Fruit fly (Drosophila melanogaster): ENCODE measurements around the gene CG45116.

The CG45116 gene

dm6 chr3L:22737732-22738611, 38.7 kb downstream of the CG45116 start, which contains the start of gene CG11241 (continued):
- TF ChIP-seq CG18619 (GFP tag; optimal IDR thresholded peaks at IDR 0.05) = no peak
- TF ChIP-seq Elba2 (GFP tag; optimal IDR thresholded peaks at IDR 0.05) = peak; percentile 62
- TF ChIP-seq CG2199 (GFP tag; IDR thresholded peaks at IDR 0.05) = 0 out of 3 replicates have a peak, but pooled peaks have one; percentile 41
- no peak for TF ChIP-seq usp (GFP tag; optimal IDR thresholded peaks at IDR 0.05)
- no peak for TF ChIP-seq bbx (GFP tag; IDR thresholded peaks at IDR 0.05; ENCODE audit: partially characterized antibody)
- no peak for TF ChIP-seq sens-2 (GFP tag; IDR thresholded peaks at IDR 0.05)
- TF ChIP-seq H15 (GFP tag; IDR thresholded peaks at IDR 0.05) = no peak
- TF ChIP-seq seq (GFP tag; IDR thresholded peaks at IDR 0.05) = no peak
- no peak for TF ChIP-seq Bteb2 (GFP tag; optimal IDR thresholded peaks at IDR 0.05)
- peak in 1 of 2 experiments; percentile 18 for TF ChIP-seq Hr78 (GFP tag; optimal IDR thresholded peaks at IDR 0.05)
- TF ChIP-seq Jarid2 (GFP tag; optimal IDR thresholded peaks at IDR 0.05) = peak; percentile 40
- no peak for TF ChIP-seq Sox100B (GFP tag; optimal IDR thresholded peaks at IDR 0.05)

dm6 chr3L:22741389-22742120, 42.3 kb downstream of the CG45116 start, which contains the start of gene CG7369:
Gene CG7369 (plus strand): TSS chr3L:22741793.
- peak; percentile 61 for TF ChIP-seq dm (GFP tag; optimal IDR thresholded peaks at IDR 0.05)
- TF ChIP-seq fd64A (GFP tag; optimal IDR thresholded peaks at IDR 0.05) = no peak
- no peak for TF ChIP-seq pan (optimal IDR thresholded peaks at IDR 0.05)
- TF ChIP-seq pan (GFP tag; optimal IDR thresholded peaks at IDR 0.05 in 1 of 2, IDR thresholded peaks at IDR 0.05 in 1 of 2) = peak in 1 of 2 experiments; percentile 74
- peak; percentile 68 for TF ChIP-seq Optix (GFP tag; IDR thresholded peaks at IDR 0.05)
- no peak for TF ChIP-seq cad (GFP tag; optimal IDR thresholded peaks at IDR 0.05)
- peak; percentile 74 for TF ChIP-seq ken (GFP tag; IDR thresholded peaks at IDR 0.05)
- TF ChIP-seq CTCF (GFP tag; optimal IDR thresholded peaks at IDR 0.05) = peak; percentile 10
- peak; percentile 36 for TF ChIP-seq eyg (GFP tag; optimal IDR thresholded peaks at IDR 0.05)
- peak; percentile 68 to 81 for TF ChIP-seq Pdp1 (GFP tag; optimal IDR thresholded peaks at IDR 0.05)
- TF ChIP-seq CG17568 (GFP tag; optimal IDR thresholded peaks at IDR 0.05) = no peak
- TF ChIP-seq wek (GFP tag; optimal IDR thresholded peaks at IDR 0.05) = peak; percentile 96
- TF ChIP-seq CG12942 (GFP tag; optimal IDR thresholded peaks at IDR 0.05) = peak; percentile 81
- TF ChIP-seq Scr (GFP tag; IDR thresholded peaks at IDR 0.05; ENCODE audit: partially characterized antibody) = peak; percentile 88
- peak; percentile 55; the same call in 1 of the 2 replicates for TF ChIP-seq Doc2 (GFP tag; IDR thresholded peaks at IDR 0.05)
- TF ChIP-seq Oli (tag; optimal IDR thresholded peaks at IDR 0.05) = peak; percentile 66
- peak; percentile 87 for TF ChIP-seq CG1602 (GFP tag; optimal IDR thresholded peaks at IDR 0.05)
- TF ChIP-seq Dll (GFP tag; IDR thresholded peaks at IDR 0.05; ENCODE audit: partially characterized antibody) = peak; percentile 91
- TF ChIP-seq phol (tag; optimal IDR thresholded peaks at IDR 0.05) = peak; percentile 91
- TF ChIP-seq MTF-1 (GFP tag; optimal IDR thresholded peaks at IDR 0.05; ENCODE audit: borderline replicate concordance) = peak; percentile 37
- peak; percentile 86 for TF ChIP-seq CG8290 (GFP tag; optimal IDR thresholded peaks at IDR 0.05)
- TF ChIP-seq CG8290 (tag; optimal IDR thresholded peaks at IDR 0.05) = peak; percentile 85 to 86
- peak; percentile 41 for TF ChIP-seq HLHmδ (GFP tag; optimal IDR thresholded peaks at IDR 0.05)
- peak; percentile 76 for TF ChIP-seq CG17186 (GFP tag; optimal IDR thresholded peaks at IDR 0.05)
- peak; percentile 68; the same call in 1 of the 2 replicates for TF ChIP-seq ranshi (GFP tag; IDR thresholded peaks at IDR 0.05)
- TF ChIP-seq dmrt99B (tag; optimal IDR thresholded peaks at IDR 0.05) = peak; percentile 76
- TF ChIP-seq Poxn (GFP tag; IDR thresholded peaks at IDR 0.05) = peak; percentile 57; the same call in 1 of the 2 replicates
- peak; percentile 75 for TF ChIP-seq CG7839 (tag; optimal IDR thresholded peaks at IDR 0.05)
- TF ChIP-seq sens-2 (GFP tag; IDR thresholded peaks at IDR 0.05) = peak; percentile 26; the same call in 1 of the 2 replicates
- TF ChIP-seq CG31224 (GFP tag; IDR thresholded peaks at IDR 0.05) = peak; percentile 55
- TF ChIP-seq sisA (GFP tag; IDR thresholded peaks at IDR 0.05) = peak; percentile 79; the same call in 1 of the 2 replicates
- peak; percentile 63 for TF ChIP-seq twi (tag; optimal IDR thresholded peaks at IDR 0.05)
- peak; percentile 84 for TF ChIP-seq caup (GFP tag; optimal IDR thresholded peaks at IDR 0.05; ENCODE audit: severe bottlenecking)
- TF ChIP-seq CG4854 (GFP tag; optimal IDR thresholded peaks at IDR 0.05) = peak; percentile 67
- peak; percentile 69 for TF ChIP-seq shn (GFP tag; optimal IDR thresholded peaks at IDR 0.05)
